Worm (Caenorhabditis elegans) whole organism, L1 larva: ENCODE results near the gene Y50D4A.5.

ENCODE experiments used
- ceh-82 ChIP-seq, 3 experiments: fragments of 150-350 bp in 1 of 3; sonication (generic microtip) in 2 of 3; optimal IDR thresholded peaks; 2 replicates each; lab custom pipeline; 2014 to 2017; ENCODE audit warnings: missing biosample characterization in 3 of 3, missing genetic modification characterization in 3 of 3
- dsc-1 ChIP-seq: sonication (generic microtip); optimal IDR thresholded peaks from 2 replicates; lab custom pipeline; 2016; ENCODE audit warnings: mild to moderate bottlenecking, missing genetic modification characterization, missing compliant biosample characterization
- egl-27 ChIP-seq, 2 experiments: fragments of 150-350 bp in 1 of 2; sonication (generic microtip); optimal IDR thresholded peaks; 3 replicates each; lab custom pipeline; 2017 to 2018; ENCODE audit warnings: missing biosample characterization in 2 of 2, missing genetic modification characterization in 2 of 2, missing genetic modification reagents in 2 of 2
- fkh-10 ChIP-seq: sonication (generic microtip); optimal IDR thresholded peaks from 2 replicates; lab custom pipeline; 2017; ENCODE audit warnings: missing biosample characterization, missing genetic modification reagents, missing genetic modification characterization
- lsy-2 ChIP-seq, 2 experiments: fragments of 150-350 bp; optimal IDR thresholded peaks; 2 replicates each; lab custom pipeline; 2014; ENCODE audit warnings: missing biosample characterization in 2 of 2, missing genetic modification characterization in 2 of 2
- pqm-1 ChIP-seq: sonication (generic microtip); optimal IDR thresholded peaks from 3 replicates; lab custom pipeline; 2017; ENCODE audit warnings: missing biosample characterization, missing genetic modification characterization

- no peak for TF ChIP-seq dsc-1
- no peak for TF ChIP-seq egl-27 (tag; optimal IDR thresholded peaks at IDR 0.05; lab: Kevin White, UChicago)
- no peak for TF ChIP-seq lsy-2 (tag; optimal IDR thresholded peaks at IDR 0.05; lab: Kevin White, UChicago)
- TF ChIP-seq pqm-1 = no peak
- TF ChIP-seq fkh-10 (GFP tag; lab: Kevin White, UChicago) = no peak
- peak in 1 of 3 experiments; percentile 9 for TF ChIP-seq ceh-82 (tag; optimal IDR thresholded peaks at IDR 0.05; lab: Kevin White, UChicago)
These were observed 49.7 kb upstream of the Y50D4A.5 start for ce11 chrV:1157443-1157842.
